Fruit fly (Drosophila melanogaster): ENCODE results near the gene CG15432.

Gene CG15432

DNA sequence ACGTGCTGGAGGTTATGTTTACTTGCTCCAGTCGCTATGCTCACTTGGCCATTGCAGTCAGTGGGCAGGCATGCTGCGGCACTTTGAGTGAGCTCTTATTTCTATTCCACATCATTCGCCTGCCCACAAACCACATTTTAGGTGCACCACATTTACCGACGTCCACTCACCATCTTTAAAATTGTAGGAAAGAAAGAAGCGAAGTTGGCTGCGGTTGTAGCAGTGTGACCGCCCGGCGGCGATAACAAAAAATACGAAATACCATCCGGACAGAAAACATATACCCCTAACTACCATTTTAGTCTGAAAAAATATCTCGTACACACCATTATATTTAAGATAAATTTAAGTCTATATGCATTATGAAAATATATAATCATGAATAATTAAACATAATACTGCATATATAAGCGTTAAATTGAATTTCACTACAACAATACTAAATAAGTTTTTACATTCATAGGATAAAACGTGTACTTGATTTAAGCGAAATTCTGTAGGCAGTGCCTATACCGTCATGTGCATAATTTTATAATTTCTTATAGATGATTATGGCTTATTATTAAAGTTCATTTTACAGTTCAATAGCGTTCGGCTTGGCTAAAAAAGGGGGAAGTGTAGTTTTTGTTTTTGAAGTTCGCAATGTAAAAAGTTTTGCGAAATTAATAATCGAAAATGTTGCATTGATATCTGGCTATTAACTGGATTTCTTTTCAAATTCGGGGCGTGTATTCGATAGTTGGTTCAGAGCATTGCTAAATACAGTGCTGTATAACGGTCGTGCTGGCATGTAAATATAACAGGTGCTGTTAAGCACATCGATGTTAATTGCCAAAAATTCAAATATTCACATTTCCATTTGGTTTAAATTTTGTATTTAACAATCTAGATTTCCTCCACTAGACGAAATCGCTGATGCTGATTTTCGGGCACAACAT lies 16.3 kb downstream of the CG15432 start, which contains the start of gene RpL27A (continued):
- peak; percentile 80 for TF ChIP-seq Eip78C (GFP tag)
- TF ChIP-seq CG8119 (GFP tag; IDR thresholded peaks at IDR 0.05) = peak; percentile 61; the same call in 2 of the 3 replicates
- peak; percentile 69 for TF ChIP-seq achi (GFP tag; optimal IDR thresholded peaks at IDR 0.05)
- TF ChIP-seq Met (GFP tag; optimal IDR thresholded peaks at IDR 0.05) = peak; percentile 80
- peak; percentile 43 for TF ChIP-seq CG3032 (tag; optimal IDR thresholded peaks at IDR 0.05)
- TF ChIP-seq CG16779 (tag; optimal IDR thresholded peaks at IDR 0.05) = no peak
- peak; percentile 67 for TF ChIP-seq Eip75B (GFP tag; optimal IDR thresholded peaks at IDR 0.05)
- peak; percentile 79 for TF ChIP-seq esn (GFP tag; optimal IDR thresholded peaks at IDR 0.05)
- peak; percentile 60 for TF ChIP-seq CG32006 (GFP tag; optimal IDR thresholded peaks at IDR 0.05)
- peak; percentile 71 for TF ChIP-seq vri (GFP tag; optimal IDR thresholded peaks at IDR 0.05)

- TF ChIP-seq CG10669 (GFP tag; optimal IDR thresholded peaks at IDR 0.05) (no peak), Hr38 (GFP tag; optimal IDR thresholded peaks at IDR 0.05) (no peak), CG4318 (GFP tag; optimal IDR thresholded peaks at IDR 0.05) (no peak), Sox15 (GFP tag; optimal IDR thresholded peaks at IDR 0.05) (no peak), net (GFP tag; optimal IDR thresholded peaks at IDR 0.05) (no peak), dac (GFP tag; optimal IDR thresholded peaks at IDR 0.05) (no peak), pdm3 (GFP tag; optimal IDR thresholded peaks at IDR 0.05) (no peak), CG15336 (GFP tag; IDR thresholded peaks at IDR 0.05) (no peak), CG11762 (GFP tag; optimal IDR thresholded peaks at IDR 0.05; ENCODE audit: insufficient read depth) (no peak), CG6163 (GFP tag; IDR thresholded peaks at IDR 0.05) (no peak), Ets96B (tag; optimal IDR thresholded peaks at IDR 0.05) (peak; percentile 4), Blimp-1 (GFP tag; optimal IDR thresholded peaks at IDR 0.05) (no peak), lz (GFP tag; optimal IDR thresholded peaks at IDR 0.05) (peak; percentile 20), CG11902 (GFP tag; optimal IDR thresholded peaks at IDR 0.05) (no peak), CG6792 (GFP tag; optimal IDR thresholded peaks at IDR 0.05) (no peak), CG16779 (tag; optimal IDR thresholded peaks at IDR 0.05) (no peak), ss (GFP tag; optimal IDR thresholded peaks at IDR 0.05) (no peak), Eip75B (GFP tag; optimal IDR thresholded peaks at IDR 0.05) (no peak), eg (GFP tag; IDR thresholded peaks at IDR 0.05) (no peak), topi (GFP tag; optimal IDR thresholded peaks at IDR 0.05) (peak; percentile 23), salr (GFP tag; optimal IDR thresholded peaks at IDR 0.05) (no peak), CG6854 (GFP tag; optimal IDR thresholded peaks at IDR 0.05) (no peak), acj6 (GFP tag; optimal IDR thresholded peaks at IDR 0.05) (no peak), Eip93F (GFP tag; optimal IDR thresholded peaks at IDR 0.05) (no peak), esn (GFP tag; optimal IDR thresholded peaks at IDR 0.05) (peak; percentile 41), spab (GFP tag; optimal IDR thresholded peaks at IDR 0.05) (no peak), Sox102F (GFP tag; optimal IDR thresholded peaks at IDR 0.05) (no peak), CG34406 (GFP tag; optimal IDR thresholded peaks at IDR 0.05) (no peak), vri (GFP tag; optimal IDR thresholded peaks at IDR 0.05) (no peak), Sox14 (GFP tag; optimal IDR thresholded peaks at IDR 0.05) (peak; percentile 50), CG8119 (GFP tag; IDR thresholded peaks at IDR 0.05) (no peak), Hr39 (GFP tag; optimal IDR thresholded peaks at IDR 0.05) (peak; percentile 15), dsx (GFP tag; optimal IDR thresholded peaks at IDR 0.05; ENCODE audit: poor library complexity, severe bottlenecking) (no peak), Gug (GFP tag; IDR thresholded peaks at IDR 0.05) (no peak), CG11294 (GFP tag; IDR thresholded peaks at IDR 0.05) (no peak), CG6808 (GFP tag; optimal IDR thresholded peaks at IDR 0.05) (no peak), fd59A (GFP tag; optimal IDR thresholded peaks at IDR 0.05) (no peak), CG8319 (GFP tag; optimal IDR thresholded peaks at IDR 0.05) (no peak), CG31627 (GFP tag; optimal IDR thresholded peaks at IDR 0.05) (peak; percentile 5), svp (GFP tag) (peak; percentile 92), cyc (GFP tag; optimal IDR thresholded peaks at IDR 0.05) (no peak), CG1621 (tag; optimal IDR thresholded peaks at IDR 0.05) (peak; percentile 44), Met (GFP tag; optimal IDR thresholded peaks at IDR 0.05) (no peak)
Observed at dm6 chr2L:4459543-4459942, 17.4 kb downstream of the CG15432 start, which contains the start of the genes mRpL27 and CG15435. Gene mRpL27, minus strand, starts transcription at chr2L:4459638. Gene CG15435, plus strand, starts transcription at chr2L:4459729.

Data from whole organism, prepupa.